Worm (Caenorhabditis elegans): ENCODE measurements around the gene C56G2.22.

- TF ChIP-seq tbx-8 (GFP tag; optimal IDR thresholded peaks at IDR 0.05) (no peak), lin-13 (tag; optimal IDR thresholded peaks at IDR 0.05) (no peak), snpc-4 (tag; optimal IDR thresholded peaks at IDR 0.05) (no peak), nhr-28 (tag; optimal IDR thresholded peaks at IDR 0.05) (no peak)
Measured at ce11 chrIII:6358704-6359103, 12.5 kb downstream of the C56G2.22 start.
